Worm (Caenorhabditis elegans): ENCODE results near the gene nstp-8.

- TF ChIP-seq lsy-27 (tag; optimal IDR thresholded peaks at IDR 0.05; ENCODE audit: borderline replicate concordance, insufficient read depth) (no peak), lin-40 (tag; optimal IDR thresholded peaks at IDR 0.05) (no peak), mxl-1 (tag; optimal IDR thresholded peaks at IDR 0.05) (no peak), xnd-1 (tag; optimal IDR thresholded peaks at IDR 0.05) (no peak), ztf-18 (tag; optimal IDR thresholded peaks at IDR 0.05) (no peak), aptf-2 (GFP tag; conservative IDR thresholded peaks at IDR 0.05) (no peak), pha-4 (tag; optimal IDR thresholded peaks at IDR 0.05) (no peak)
These were observed 22.6 kb downstream of the nstp-8 start for ce11 chrV:2238012-2238411.
